Fruit fly (Drosophila melanogaster) whole organism, adult: Measurements from ENCODE around the gene Tehao.

ENCODE experiments used
- CG12768 ChIP-seq: fragments of 200-800 bp; sonication (Bioruptor generic); optimal IDR thresholded peaks from 2 replicates; lab custom pipeline; 2017; ENCODE audit warnings: missing biosample characterization, missing genetic modification characterization, mild to moderate bottlenecking, moderate library complexity, missing genetic modification reagents
- CG14711 ChIP-seq: fragments of 200-800 bp; sonication (Bioruptor generic); optimal IDR thresholded peaks from 2 replicates; lab custom pipeline; 2018; ENCODE audit warnings: missing biosample characterization, mild to moderate bottlenecking, missing genetic modification characterization, moderate library complexity
- tj ChIP-seq: fragments of 200-800 bp; sonication (Bioruptor generic); optimal IDR thresholded peaks from 3 replicates; lab custom pipeline; 2017; ENCODE audit warnings: missing biosample characterization, mild to moderate bottlenecking, missing genetic modification characterization, moderate library complexity

The Tehao gene

DNA sequence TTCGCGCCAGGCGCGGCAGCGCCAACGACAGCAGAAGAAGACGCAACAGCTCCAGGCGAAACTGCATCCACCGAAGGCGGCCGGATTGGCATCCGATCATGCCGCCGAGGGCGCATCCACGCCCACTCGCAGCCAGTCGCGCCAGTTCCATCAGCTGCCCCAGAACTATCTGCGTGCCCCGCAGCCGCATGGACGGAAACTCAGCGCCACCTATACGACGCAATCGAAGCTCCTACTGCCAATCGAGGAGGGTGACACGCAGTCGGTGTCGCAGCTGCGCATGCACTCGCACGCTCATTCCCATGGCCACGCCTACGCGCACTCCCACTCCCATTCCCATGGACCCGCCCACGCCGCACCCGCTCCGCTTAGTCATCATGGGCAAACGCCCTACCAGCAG lies 39.8 kb downstream of the Tehao start:
- no peak for TF ChIP-seq tj (GFP tag; lab: Kevin White, UChicago)

DNA sequence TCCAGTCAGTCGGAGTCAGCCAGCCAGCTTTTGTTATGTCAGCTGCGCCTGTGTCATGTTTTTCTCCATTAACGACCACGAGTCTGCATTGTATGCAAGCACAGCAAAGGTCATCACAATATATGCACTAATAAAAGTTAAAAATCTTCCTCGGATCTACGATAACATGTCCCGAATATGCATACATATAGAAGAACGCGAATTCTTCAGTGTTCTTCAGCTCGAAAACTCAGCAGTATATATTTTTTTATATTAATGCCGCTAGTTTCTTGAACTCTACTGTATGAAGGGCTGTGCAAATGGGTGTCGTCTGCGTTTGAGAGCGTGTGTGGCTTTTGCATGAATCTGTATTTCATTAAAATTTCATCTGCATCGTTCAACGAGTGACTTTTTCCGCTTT lies 46.8 kb downstream of the Tehao start:
- TF ChIP-seq CG14711 (tag; lab: Kevin White, UChicago) (no peak), CG12768 (GFP tag; lab: Kevin White, UChicago) (no peak)
